Worm (Caenorhabditis elegans) whole organism, L4/young adult: ENCODE data around the gene crn-3.

Experiments used
- W03F9.2 ChIP-seq: fragments of 150-350 bp; optimal IDR thresholded peaks from 2 replicates; lab custom pipeline; 2014; ENCODE audit warnings: missing biosample characterization, missing genetic modification characterization
- him-1 ChIP-seq: sonication (generic microtip); optimal IDR thresholded peaks from 2 replicates; lab custom pipeline; 2016; ENCODE audit warnings: missing genotype, missing genetic modification reagents, missing genetic modification characterization, missing compliant biosample characterization

DNA sequence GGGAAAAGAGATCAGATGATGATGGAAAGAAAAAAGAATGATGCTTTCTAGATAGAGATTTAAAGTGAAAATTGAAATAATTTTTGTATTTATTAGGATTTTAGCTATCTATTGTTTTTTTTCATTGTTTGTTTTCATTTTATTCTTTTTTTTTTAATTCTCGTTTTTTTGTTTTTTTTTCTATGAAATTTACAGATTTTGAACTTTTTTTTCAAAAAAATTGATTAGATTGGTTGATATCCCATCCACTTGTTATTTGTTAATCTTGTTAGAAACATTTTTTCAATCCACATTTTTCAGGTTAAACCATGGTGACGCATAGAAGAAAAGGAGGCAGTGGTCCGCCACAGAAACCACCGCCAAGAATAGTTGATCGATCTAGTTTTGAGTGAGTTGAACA lies 3.8 kb upstream of the crn-3 start, which contains the start of gene algn-9:
- TF ChIP-seq W03F9.2 (tag; lab: Kevin White, UChicago), result no peak
- TF ChIP-seq him-1 (tag; lab: Kevin White, UChicago), result no peak
